Worm (Caenorhabditis elegans): ENCODE results near the gene bra-2.

ce11 chrIII:883595-883994 lies 27.5 kb upstream of the bra-2 start:
- TF ChIP-seq isw-1 (GFP tag; IDR thresholded peaks at IDR 0.05) (no peak), nhr-76 (tag; optimal IDR thresholded peaks at IDR 0.05) (no peak), nhr-84 (tag; optimal IDR thresholded peaks at IDR 0.05) (no peak), lin-39 (tag; optimal IDR thresholded peaks at IDR 0.05) (no peak), aly-2 (tag; optimal IDR thresholded peaks at IDR 0.05) (no peak), unc-62 (GFP tag; optimal IDR thresholded peaks at IDR 0.05) (no peak), zip-4 (GFP tag; optimal IDR thresholded peaks at IDR 0.05) (no peak), dpl-1 (GFP tag; optimal IDR thresholded peaks at IDR 0.05) (no peak), ceh-82 (tag; optimal IDR thresholded peaks at IDR 0.05) (no peak), elt-3 (tag; optimal IDR thresholded peaks at IDR 0.05) (no peak), ces-1 (GFP tag; optimal IDR thresholded peaks at IDR 0.05) (no peak), nhr-237 (tag; optimal IDR thresholded peaks at IDR 0.05) (no peak)

All from whole organism, L1 larva.